Worm (Caenorhabditis elegans) whole organism, L4/young adult: ENCODE results near the gene B0281.6.

ENCODE experiments used
- dao-5 ChIP-seq: sonication (generic microtip); optimal IDR thresholded peaks from 2 replicates; lab custom pipeline; 2016; ENCODE audit warnings: missing genotype, missing genetic modification characterization, moderate library complexity, missing compliant biosample characterization
- him-1 ChIP-seq: sonication (generic microtip); optimal IDR thresholded peaks from 2 replicates; lab custom pipeline; 2016; ENCODE audit warnings: missing genotype, missing genetic modification reagents, missing genetic modification characterization, missing compliant biosample characterization

ce11 chrII:2277418-2277817 is 24.8 kb downstream of the B0281.6 start, which contains the start of gene K09F6.15:
- TF ChIP-seq him-1 (tag; lab: Kevin White, UChicago) (no peak), dao-5 (tag; lab: Kevin White, UChicago) (no peak)
